Worm (Caenorhabditis elegans) whole organism, late embryonic: ENCODE results near the gene srbc-45.

Experiments used
- ama-1 ChIP-seq: fragments of 150-350 bp; optimal IDR thresholded peaks from 2 replicates; lab custom pipeline; 2014
- ceh-6 ChIP-seq: fragments of 200-800 bp; sonication (Bioruptor generic); optimal IDR thresholded peaks from 2 replicates; lab custom pipeline; 2018; ENCODE audit warnings: mild to moderate bottlenecking, missing genetic modification characterization, missing compliant biosample characterization
- ceh-9 ChIP-seq: sonication (generic microtip); optimal IDR thresholded peaks from 2 replicates; lab custom pipeline; 2016; ENCODE audit warnings: mild to moderate bottlenecking, missing genetic modification characterization, inconsistent platforms, missing compliant biosample characterization
- dmd-4 ChIP-seq: sonication (generic microtip); optimal IDR thresholded peaks from 2 replicates; lab custom pipeline; 2016; ENCODE audit warnings: borderline replicate concordance, missing genetic modification characterization, missing compliant biosample characterization
- dve-1 ChIP-seq: sonication (generic microtip); optimal IDR thresholded peaks from 2 replicates; lab custom pipeline; 2017; ENCODE audit warnings: antibody characterized with exemption, mild to moderate bottlenecking, missing genetic modification characterization, missing compliant biosample characterization
- elt-2 ChIP-seq: sonication (generic microtip); optimal IDR thresholded peaks from 2 replicates; lab custom pipeline; 2016; ENCODE audit warnings: missing genetic modification reagents, missing genetic modification characterization, missing compliant biosample characterization
- elt-4 ChIP-seq: sonication (generic microtip); optimal IDR thresholded peaks from 2 replicates; lab custom pipeline; 2016; ENCODE audit warnings: missing genetic modification characterization, missing compliant biosample characterization
- ets-4 ChIP-seq: sonication (generic microtip); optimal IDR thresholded peaks from 2 replicates; lab custom pipeline; 2016; ENCODE audit warnings: missing genetic modification characterization, missing compliant biosample characterization
- eyg-1 ChIP-seq: sonication (generic microtip); optimal IDR thresholded peaks from 2 replicates; lab custom pipeline; 2016; ENCODE audit warnings: missing genotype, missing genetic modification characterization, missing compliant biosample characterization
- fax-1 ChIP-seq: sonication (generic microtip); optimal IDR thresholded peaks from 2 replicates; lab custom pipeline; 2016; ENCODE audit warnings: missing genotype, missing genetic modification characterization, missing compliant biosample characterization
- fkh-6 ChIP-seq: sonication (generic microtip); optimal IDR thresholded peaks from 2 replicates; lab custom pipeline; 2016; ENCODE audit warnings: missing genetic modification characterization, missing compliant biosample characterization
- hlh-30 ChIP-seq: sonication (generic microtip); optimal IDR thresholded peaks from 2 replicates; lab custom pipeline; 2017; ENCODE audit warnings: antibody characterized with exemption, missing genetic modification characterization, missing compliant biosample characterization; ENCODE audit not compliant: insufficient read depth
- madf-2 ChIP-seq: sonication (generic microtip); optimal IDR thresholded peaks from 2 replicates; lab custom pipeline; 2017; ENCODE audit warnings: missing genetic modification characterization, missing compliant biosample characterization
- nhr-232 ChIP-seq: sonication (generic microtip); optimal IDR thresholded peaks from 2 replicates; lab custom pipeline; 2016; ENCODE audit warnings: missing genetic modification characterization, missing compliant biosample characterization
- odd-2 ChIP-seq: sonication (generic microtip); optimal IDR thresholded peaks from 2 replicates; lab custom pipeline; 2017; ENCODE audit warnings: antibody characterized with exemption, mild to moderate bottlenecking, missing genetic modification characterization, missing compliant biosample characterization
- pag-3 ChIP-seq: sonication (generic microtip); optimal IDR thresholded peaks from 2 replicates; lab custom pipeline; 2016; ENCODE audit warnings: missing compliant biosample characterization, missing genetic modification characterization, borderline replicate concordance
- sdc-2 ChIP-seq: sonication (generic microtip); optimal IDR thresholded peaks from 2 replicates; lab custom pipeline; 2016; ENCODE audit warnings: missing genotype, missing genetic modification characterization, missing compliant biosample characterization
- syd-9 ChIP-seq: sonication (generic microtip); optimal IDR thresholded peaks from 2 replicates; lab custom pipeline; 2016; ENCODE audit warnings: mild to moderate bottlenecking, missing genetic modification characterization, moderate library complexity, missing compliant biosample characterization
- tbx-2 ChIP-seq: sonication (generic microtip); optimal IDR thresholded peaks from 2 replicates; lab custom pipeline; 2016; ENCODE audit warnings: missing genetic modification characterization, missing compliant biosample characterization
- tbx-7 ChIP-seq: sonication (generic microtip); optimal IDR thresholded peaks from 2 replicates; lab custom pipeline; 2016; ENCODE audit warnings: missing genotype, missing genetic modification characterization, missing compliant biosample characterization
- unc-86 ChIP-seq: sonication (generic microtip); optimal IDR thresholded peaks from 2 replicates; lab custom pipeline; 2016; ENCODE audit warnings: missing genetic modification characterization, missing compliant biosample characterization
- zip-5 ChIP-seq: sonication (generic microtip); optimal IDR thresholded peaks from 2 replicates; lab custom pipeline; 2016; ENCODE audit warnings: missing genetic modification characterization, missing compliant biosample characterization

The srbc-45 gene

ce11 chrV:12849736-12850135, 46.4 kb downstream of the srbc-45 start, which contains the start of gene C44H9.5:
Gene C44H9.5, minus strand, starts transcription at chrV:12849864.
- TF ChIP-seq dve-1 (tag; lab: Kevin White, UChicago) = no peak
- no peak for TF ChIP-seq syd-9 (tag; lab: Kevin White, UChicago)
- no peak for TF ChIP-seq hlh-30 (tag; lab: Kevin White, UChicago)
- TF ChIP-seq ceh-6 = no peak
- TF ChIP-seq odd-2 = no peak
- TF ChIP-seq ama-1 = no peak
- no peak for TF ChIP-seq pag-3 (tag; lab: Kevin White, UChicago)
- no peak for TF ChIP-seq fax-1 (tag; lab: Kevin White, UChicago)
- no peak for TF ChIP-seq dmd-4 (tag; lab: Kevin White, UChicago)
- no peak for TF ChIP-seq ceh-9 (tag; lab: Kevin White, UChicago)
- TF ChIP-seq elt-4 = no peak
- TF ChIP-seq eyg-1 = no peak
- TF ChIP-seq unc-86 = no peak
- no peak for TF ChIP-seq tbx-2 (tag; lab: Kevin White, UChicago)
- TF ChIP-seq fkh-6 (tag; lab: Kevin White, UChicago) = no peak
- no peak for TF ChIP-seq madf-2 (tag; lab: Kevin White, UChicago)
- TF ChIP-seq sdc-2 (tag; lab: Kevin White, UChicago) = no peak
- TF ChIP-seq elt-2 (tag; lab: Kevin White, UChicago) = no peak

ce11 chrV:12852355-12852754, 49.0 kb downstream of the srbc-45 start:
- no peak for TF ChIP-seq zip-5 (tag; lab: Kevin White, UChicago)
- TF ChIP-seq pag-3 (tag; lab: Kevin White, UChicago) = no peak
- TF ChIP-seq tbx-7 (tag; lab: Kevin White, UChicago) = no peak
- peak; percentile 51 for TF ChIP-seq elt-2 (tag; lab: Kevin White, UChicago)
- no peak for TF ChIP-seq ets-4 (tag; lab: Kevin White, UChicago)
- TF ChIP-seq nhr-232 = no peak
- no peak for TF ChIP-seq tbx-2 (tag; lab: Kevin White, UChicago)
